Fruit fly (Drosophila melanogaster) whole organism, prepupa: ENCODE measurements around the gene CG31321.

ENCODE experiments used
- CG10631 ChIP-seq: fragments of 200-800 bp; sonication (Bioruptor generic); optimal IDR thresholded peaks from 2 replicates; lab custom pipeline; 2016; ENCODE audit warnings: missing biosample characterization, missing genetic modification characterization
- CG10669 ChIP-seq: fragments of 200-800 bp; sonication (Bioruptor generic); optimal IDR thresholded peaks from 3 replicates; lab custom pipeline; 2018; ENCODE audit warnings: missing biosample characterization, mild to moderate bottlenecking, missing genetic modification characterization, moderate library complexity
- CG11294 ChIP-seq: fragments of 200-800 bp; sonication (Bioruptor generic); IDR thresholded peaks from 2 replicates; pipeline ENCODE4 v1.3.6; 2022; ENCODE audit warnings: missing biosample characterization, missing genetic modification characterization
- CG11762 ChIP-seq: fragments of 200-800 bp; sonication (Bioruptor generic); optimal IDR thresholded peaks from 3 replicates; lab custom pipeline; 2016; ENCODE audit warnings: missing biosample characterization, missing genetic modification characterization; ENCODE audit not compliant: insufficient read depth
- CG11902 ChIP-seq: fragments of 200-800 bp; sonication (Bioruptor generic); optimal IDR thresholded peaks from 3 replicates; lab custom pipeline; 2016; ENCODE audit warnings: missing biosample characterization, missing genetic modification characterization
- CG15336 ChIP-seq: fragments of 200-800 bp; sonication (Bioruptor generic); IDR thresholded peaks from 2 replicates; pipeline ENCODE4 v1.3.6; 2022; ENCODE audit warnings: missing biosample characterization, missing genetic modification characterization
- CG16779 ChIP-seq: fragments of 200-800 bp; sonication (Bioruptor generic); optimal IDR thresholded peaks from 3 replicates; lab custom pipeline; 2017; ENCODE audit warnings: missing biosample characterization, mild to moderate bottlenecking, missing genetic modification characterization
- CG3032 ChIP-seq: fragments of 200-800 bp; optimal IDR thresholded peaks from 2 replicates; lab custom pipeline; 2019; ENCODE audit warnings: missing biosample characterization, mild to moderate bottlenecking, missing genetic modification characterization, moderate library complexity
- CG31627 ChIP-seq: fragments of 200-800 bp; sonication (Bioruptor generic); optimal IDR thresholded peaks from 3 replicates; lab custom pipeline; 2016; ENCODE audit warnings: missing biosample characterization, missing genetic modification characterization
- CG32006 ChIP-seq: fragments of 200-800 bp; sonication (Bioruptor generic); optimal IDR thresholded peaks from 3 replicates; lab custom pipeline; 2017; ENCODE audit warnings: missing biosample characterization, mild to moderate bottlenecking, missing genetic modification characterization
- CG34406 ChIP-seq: fragments of 200-800 bp; sonication (Bioruptor generic); optimal IDR thresholded peaks from 3 replicates; lab custom pipeline; 2016; ENCODE audit warnings: missing biosample characterization, missing genetic modification characterization
- CG4318 ChIP-seq: fragments of 200-800 bp; sonication (Bioruptor generic); optimal IDR thresholded peaks from 3 replicates; lab custom pipeline; 2017; ENCODE audit warnings: missing biosample characterization, mild to moderate bottlenecking, missing genetic modification characterization
- CG6276 ChIP-seq: fragments of 200-800 bp; sonication (Bioruptor generic); optimal IDR thresholded peaks from 2 replicates; lab custom pipeline; 2017; ENCODE audit warnings: missing biosample characterization, mild to moderate bottlenecking, missing genetic modification characterization
- CG6792 ChIP-seq: fragments of 200-800 bp; sonication (Bioruptor generic); optimal IDR thresholded peaks from 3 replicates; lab custom pipeline; 2016; ENCODE audit warnings: missing biosample characterization, missing genetic modification characterization
- CG6808 ChIP-seq: fragments of 200-800 bp; sonication (Bioruptor generic); optimal IDR thresholded peaks from 3 replicates; lab custom pipeline; 2017; ENCODE audit warnings: missing biosample characterization, missing genetic modification characterization, mild to moderate bottlenecking, moderate library complexity, missing genetic modification reagents
- CG6854 ChIP-seq: fragments of 200-800 bp; sonication (Bioruptor generic); optimal IDR thresholded peaks from 2 replicates; lab custom pipeline; 2017; ENCODE audit warnings: missing biosample characterization, mild to moderate bottlenecking, missing genetic modification characterization
- CG8319 ChIP-seq: fragments of 200-800 bp; sonication (Bioruptor generic); optimal IDR thresholded peaks from 3 replicates; lab custom pipeline; 2016; ENCODE audit warnings: missing biosample characterization, missing genetic modification characterization
- CG8632 ChIP-seq: fragments of 200-800 bp; sonication (Bioruptor generic); optimal IDR thresholded peaks from 3 replicates; lab custom pipeline; 2016; ENCODE audit warnings: missing biosample characterization, missing genetic modification characterization
- CG9139 ChIP-seq: fragments of 200-800 bp; sonication (Bioruptor generic); optimal IDR thresholded peaks from 3 replicates; lab custom pipeline; 2017; ENCODE audit warnings: missing biosample characterization, mild to moderate bottlenecking, missing genetic modification characterization
- Eip75B ChIP-seq: fragments of 200-800 bp; sonication (Bioruptor generic); optimal IDR thresholded peaks from 3 replicates; lab custom pipeline; 2016; ENCODE audit warnings: missing biosample characterization, missing genetic modification characterization
- Eip93F ChIP-seq: fragments of 200-800 bp; sonication (Bioruptor generic); optimal IDR thresholded peaks from 2 replicates; lab custom pipeline; 2016; ENCODE audit warnings: missing biosample characterization, mild to moderate bottlenecking, missing genetic modification characterization
- Ets21C ChIP-seq: fragments of 200-800 bp; sonication (Bioruptor generic); optimal IDR thresholded peaks from 3 replicates; lab custom pipeline; 2016; ENCODE audit warnings: missing biosample characterization, missing genetic modification characterization
- Ets96B ChIP-seq: fragments of 200-800 bp; optimal IDR thresholded peaks from 2 replicates; lab custom pipeline; 2019; ENCODE audit warnings: missing biosample characterization, mild to moderate bottlenecking, missing genetic modification characterization, moderate library complexity
- Gug ChIP-seq: fragments of 200-800 bp; sonication (Bioruptor generic); IDR thresholded peaks from 2 replicates; pipeline ENCODE4 v1.3.6; 2022; ENCODE audit warnings: missing biosample characterization, missing genetic modification characterization
- Hr38 ChIP-seq: sonication (Bioruptor generic); optimal IDR thresholded peaks from 2 replicates; lab custom pipeline; 2016; ENCODE audit warnings: missing biosample characterization, missing genetic modification characterization
- Hr39 ChIP-seq: fragments of 200-800 bp; sonication (Bioruptor generic); optimal IDR thresholded peaks from 2 replicates; lab custom pipeline; 2016; ENCODE audit warnings: missing biosample characterization, missing genetic modification characterization
- Hr4 ChIP-seq: fragments of 200-800 bp; sonication (Bioruptor generic); optimal IDR thresholded peaks from 3 replicates; lab custom pipeline; 2016; ENCODE audit warnings: missing biosample characterization, missing genetic modification characterization
- Lpt ChIP-seq: fragments of 200-800 bp; sonication (Bioruptor generic); optimal IDR thresholded peaks from 3 replicates; lab custom pipeline; 2016; ENCODE audit warnings: missing biosample characterization, missing genetic modification characterization
- Met ChIP-seq: fragments of 200-800 bp; sonication (Bioruptor generic); optimal IDR thresholded peaks from 3 replicates; lab custom pipeline; 2016; ENCODE audit warnings: missing biosample characterization, missing genetic modification characterization
- Smox ChIP-seq: fragments of 200-800 bp; sonication (Bioruptor generic); optimal IDR thresholded peaks from 3 replicates; lab custom pipeline; 2016; ENCODE audit warnings: missing biosample characterization, missing genetic modification characterization
- Sox102F ChIP-seq: fragments of 200-800 bp; sonication (Bioruptor generic); optimal IDR thresholded peaks from 2 replicates; lab custom pipeline; 2016; ENCODE audit warnings: missing biosample characterization, mild to moderate bottlenecking, missing genetic modification characterization
- Sox14 ChIP-seq: fragments of 200-800 bp; sonication (Bioruptor generic); optimal IDR thresholded peaks from 3 replicates; lab custom pipeline; 2016; ENCODE audit warnings: missing biosample characterization, missing genetic modification characterization
- achi ChIP-seq: fragments of 200-800 bp; sonication (Bioruptor generic); optimal IDR thresholded peaks from 3 replicates; lab custom pipeline; 2016; ENCODE audit warnings: missing biosample characterization, missing genetic modification characterization
- acj6 ChIP-seq: fragments of 200-800 bp; sonication (Bioruptor generic); optimal IDR thresholded peaks from 3 replicates; lab custom pipeline; 2016; ENCODE audit warnings: missing biosample characterization, missing genetic modification characterization
- cyc ChIP-seq: fragments of 200-800 bp; sonication (Bioruptor generic); optimal IDR thresholded peaks from 3 replicates; lab custom pipeline; 2016; ENCODE audit warnings: missing biosample characterization, missing genetic modification characterization
- dac ChIP-seq: fragments of 200-800 bp; sonication (Bioruptor generic); optimal IDR thresholded peaks from 2 replicates; lab custom pipeline; 2017; ENCODE audit warnings: missing biosample characterization, mild to moderate bottlenecking, missing genetic modification characterization
- dsx ChIP-seq: fragments of 200-800 bp; optimal IDR thresholded peaks from 3 replicates; lab custom pipeline; 2019; ENCODE audit warnings: missing biosample characterization, mild to moderate bottlenecking, missing genetic modification characterization, moderate library complexity; ENCODE audit not compliant: poor library complexity, severe bottlenecking
- eg ChIP-seq: fragments of 200-800 bp; sonication (Bioruptor generic); IDR thresholded peaks from 3 replicates; pipeline ENCODE4 v1.3.6; 2022; ENCODE audit warnings: missing biosample characterization, missing genetic modification characterization
- esn ChIP-seq: fragments of 200-800 bp; sonication (Bioruptor generic); optimal IDR thresholded peaks from 2 replicates; lab custom pipeline; 2016; ENCODE audit warnings: missing biosample characterization, mild to moderate bottlenecking, missing genetic modification characterization, moderate library complexity
- fd59A ChIP-seq: fragments of 200-800 bp; sonication (Bioruptor generic); optimal IDR thresholded peaks from 2 replicates; lab custom pipeline; 2017; ENCODE audit warnings: missing biosample characterization, mild to moderate bottlenecking, missing genetic modification characterization, missing genetic modification reagents
- fd85E ChIP-seq: fragments of 200-800 bp; sonication (Bioruptor generic); optimal IDR thresholded peaks from 3 replicates; lab custom pipeline; 2016; ENCODE audit warnings: missing biosample characterization, missing genetic modification characterization
- fkh ChIP-seq: fragments of 200-800 bp; sonication (Bioruptor generic); optimal IDR thresholded peaks from 3 replicates; lab custom pipeline; 2017; ENCODE audit warnings: missing biosample characterization, mild to moderate bottlenecking, missing genetic modification characterization, moderate library complexity
- lz ChIP-seq: fragments of 200-800 bp; sonication (Bioruptor generic); optimal IDR thresholded peaks from 3 replicates; lab custom pipeline; 2016; ENCODE audit warnings: missing biosample characterization, missing genetic modification characterization
- net ChIP-seq: fragments of 200-800 bp; sonication (Bioruptor generic); optimal IDR thresholded peaks from 3 replicates; lab custom pipeline; 2016; ENCODE audit warnings: missing biosample characterization, missing genetic modification characterization
- pdm3 ChIP-seq: fragments of 200-800 bp; sonication (Bioruptor generic); optimal IDR thresholded peaks from 3 replicates; lab custom pipeline; 2016; ENCODE audit warnings: missing biosample characterization, missing genetic modification characterization
- spab ChIP-seq: fragments of 200-800 bp; sonication (Bioruptor generic); optimal IDR thresholded peaks from 2 replicates; lab custom pipeline; 2017; ENCODE audit warnings: missing biosample characterization, mild to moderate bottlenecking, missing genetic modification characterization, missing genetic modification reagents
- ss ChIP-seq, 2 experiments: fragments of 200-800 bp; sonication (Bioruptor generic); optimal IDR thresholded peaks; 2 replicates in 1 of 2; 3 replicates in 1 of 2; lab custom pipeline; 2017 to 2018; ENCODE audit warnings: mild to moderate bottlenecking in 2 of 2, missing biosample characterization in 2 of 2, missing genetic modification characterization in 2 of 2, moderate library complexity in 1 of 2
- topi ChIP-seq: fragments of 200-800 bp; sonication (Bioruptor generic); optimal IDR thresholded peaks from 3 replicates; lab custom pipeline; 2016; ENCODE audit warnings: missing biosample characterization, missing genetic modification characterization
- vri ChIP-seq: fragments of 200-800 bp; sonication (Bioruptor generic); optimal IDR thresholded peaks from 3 replicates; lab custom pipeline; 2016; ENCODE audit warnings: missing biosample characterization, mild to moderate bottlenecking, missing genetic modification characterization

The CG31321 gene

dm6 chr3R:14356619-14357018 is 46.5 kb downstream of the CG31321 start (continued):
- TF ChIP-seq dsx (GFP tag; lab: Kevin White, UChicago) (peak; percentile 61), net (GFP tag; lab: Kevin White, UChicago) (peak; percentile 41), topi (GFP tag; lab: Kevin White, UChicago) (peak; percentile 50), acj6 (GFP tag; lab: Kevin White, UChicago) (peak; percentile 49), Eip75B (GFP tag; lab: Kevin White, UChicago) (peak; percentile 57), CG8632 (GFP tag; lab: Kevin White, UChicago) (peak; percentile 30), CG11902 (GFP tag; lab: Kevin White, UChicago) (peak; percentile 40), CG10631 (GFP tag; lab: Kevin White, UChicago) (peak; percentile 44), fd85E (GFP tag; lab: Kevin White, UChicago) (no peak), CG6854 (GFP tag; lab: Kevin White, UChicago) (no peak), CG16779 (no peak), spab (GFP tag; lab: Kevin White, UChicago) (peak; percentile 53), Smox (peak; percentile 41), vri (GFP tag; lab: Kevin White, UChicago) (no peak)

dm6 chr3R:14357405-14357804 is 47.2 kb downstream of the CG31321 start:
- TF ChIP-seq achi (peak; percentile 60), pdm3 (GFP tag; lab: Kevin White, UChicago) (peak; percentile 69), Sox14 (GFP tag; lab: Kevin White, UChicago) (peak; percentile 53), Ets21C (GFP tag; lab: Kevin White, UChicago) (peak; percentile 61), CG31627 (GFP tag; lab: Kevin White, UChicago) (peak; percentile 73), CG34406 (peak; percentile 47), CG4318 (GFP tag; lab: Kevin White, UChicago) (peak; percentile 22), CG10669 (GFP tag; lab: Kevin White, UChicago) (peak; percentile 60), topi (GFP tag; lab: Kevin White, UChicago) (peak; percentile 69), Smox (peak; percentile 51), fd85E (GFP tag; lab: Kevin White, UChicago) (no peak), CG8319 (GFP tag; lab: Kevin White, UChicago) (peak; percentile 48), CG15336 (GFP tag; lab: Robert Waterston, UW) (peak; percentile 63), CG3032 (peak; percentile 60), CG11902 (GFP tag; lab: Kevin White, UChicago) (peak; percentile 62), esn (peak; percentile 68), Hr38 (GFP tag; lab: Kevin White, UChicago) (no peak), Met (GFP tag; lab: Kevin White, UChicago) (peak; percentile 72), vri (GFP tag; lab: Kevin White, UChicago) (peak; percentile 35), CG9139 (GFP tag; lab: Kevin White, UChicago) (peak; percentile 36), Gug (GFP tag; lab: Robert Waterston, UW) (peak; percentile 61; the same call in 1 of the 2 replicates), Hr39 (GFP tag; lab: Kevin White, UChicago) (peak; percentile 71), Eip93F (GFP tag; lab: Kevin White, UChicago) (no peak), CG6808 (GFP tag; lab: Kevin White, UChicago) (peak; percentile 62), CG6792 (GFP tag; lab: Kevin White, UChicago) (peak; percentile 20), CG11762 (GFP tag; lab: Kevin White, UChicago) (peak; percentile 27), ss (GFP tag; optimal IDR thresholded peaks at IDR 0.05; lab: Kevin White, UChicago) (peak; percentile 45 to 73), fkh (GFP tag; lab: Kevin White, UChicago) (no peak), net (GFP tag; lab: Kevin White, UChicago) (peak; percentile 34), dac (GFP tag; lab: Kevin White, UChicago) (no peak), CG11294 (no peak), fd59A (peak; percentile 42), CG32006 (GFP tag; lab: Kevin White, UChicago) (peak; percentile 52), Hr4 (GFP tag; lab: Kevin White, UChicago) (peak; percentile 64), Ets96B (tag; lab: Kevin White, UChicago) (peak; percentile 69), Sox102F (GFP tag; lab: Kevin White, UChicago) (peak; percentile 60), CG6276 (GFP tag; lab: Kevin White, UChicago) (peak; percentile 23), lz (GFP tag; lab: Kevin White, UChicago) (peak; percentile 50), cyc (GFP tag; lab: Kevin White, UChicago) (peak; percentile 75), eg (GFP tag; lab: Robert Waterston, UW) (peak; percentile 77), Lpt (peak; percentile 52), CG8632 (GFP tag; lab: Kevin White, UChicago) (peak; percentile 42)
